Fruit fly (Drosophila melanogaster): Measurements from ENCODE around the gene CG31140.
A peak's percentile ranks its signal among the peaks of the same experiment; 100 is the strongest.

DNA sequence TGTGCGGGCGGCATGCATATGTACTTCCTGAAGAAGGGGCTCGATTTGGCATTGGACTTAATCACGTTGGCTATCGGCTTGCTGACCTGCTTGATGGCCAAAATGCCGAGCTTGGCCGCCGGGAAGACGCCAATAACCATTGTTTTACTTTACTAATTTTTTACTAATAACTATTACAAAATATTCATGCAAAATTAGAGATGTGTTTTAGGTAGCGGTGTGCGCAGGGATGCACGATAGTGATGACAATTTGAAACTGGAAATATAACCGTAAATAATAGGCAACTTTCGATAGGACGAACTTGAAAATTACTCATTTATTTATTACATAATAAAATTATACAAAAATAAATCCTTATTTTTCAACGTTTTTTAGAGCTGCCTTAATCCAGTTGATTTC, 35.6 kb upstream of the CG31140 start, which contains the start of gene CG13601:
- no peak for TF ChIP-seq br (GFP tag; optimal IDR thresholded peaks at IDR 0.05)
- no peak for TF ChIP-seq Hr78 (GFP tag; optimal IDR thresholded peaks at IDR 0.05)
- no peak for TF ChIP-seq Sp1 (GFP tag; optimal IDR thresholded peaks at IDR 0.05)
- no peak for TF ChIP-seq brk (GFP tag; optimal IDR thresholded peaks at IDR 0.05)
- no peak for TF ChIP-seq Abd-B (GFP tag; optimal IDR thresholded peaks at IDR 0.05)
- no peak for TF ChIP-seq usp (GFP tag; optimal IDR thresholded peaks at IDR 0.05)
- TF ChIP-seq h (GFP tag; optimal IDR thresholded peaks at IDR 0.05): peak; percentile 4
- peak; percentile 3 for TF ChIP-seq woc (GFP tag; optimal IDR thresholded peaks at IDR 0.05)
- TF ChIP-seq Dfd (GFP tag; optimal IDR thresholded peaks at IDR 0.05): no peak
- peak; percentile 17 for TF ChIP-seq OdsH (GFP tag; optimal IDR thresholded peaks at IDR 0.05)
